Fruit fly (Drosophila melanogaster) whole organism, embryonic: ENCODE results near the gene CG31249.

Experiments used
- Adf1 ChIP-seq: fragments of 200-800 bp; sonication (Bioruptor generic); IDR thresholded peaks from 2 replicates; pipeline ENCODE4 v1.3.6; 2022; ENCODE audit warnings: missing biosample characterization, missing genetic modification characterization
- Atf-2 ChIP-seq: fragments of 200-800 bp; sonication (Bioruptor generic); optimal IDR thresholded peaks from 2 replicates; lab custom pipeline; 2016; ENCODE audit warnings: missing biosample characterization, missing genetic modification characterization
- CG10431 ChIP-seq: fragments of 200-800 bp; sonication (Bioruptor generic); optimal IDR thresholded peaks from 3 replicates; lab custom pipeline; 2018; ENCODE audit warnings: missing biosample characterization, mild to moderate bottlenecking, missing genetic modification characterization
- CG10565 ChIP-seq: fragments of 200-800 bp; sonication (Bioruptor generic); optimal IDR thresholded peaks from 3 replicates; lab custom pipeline; 2016; ENCODE audit warnings: missing biosample characterization, mild to moderate bottlenecking, missing genetic modification characterization
- CG12071 ChIP-seq: fragments of 200-800 bp; sonication (Bioruptor generic); optimal IDR thresholded peaks from 3 replicates; lab custom pipeline; 2018; ENCODE audit warnings: missing biosample characterization, mild to moderate bottlenecking, missing genetic modification characterization
- CG13287 ChIP-seq: fragments of 200-800 bp; sonication (Bioruptor generic); IDR thresholded peaks from 2 replicates; pipeline ENCODE4 v1.3.6; 2022; ENCODE audit warnings: missing biosample characterization, missing genetic modification characterization; ENCODE audit not compliant: partially characterized antibody
- CG1529 ChIP-seq: fragments of 200-800 bp; sonication (Bioruptor generic); optimal IDR thresholded peaks from 3 replicates; lab custom pipeline; 2018; ENCODE audit warnings: missing biosample characterization, missing genetic modification characterization
- CG1647 ChIP-seq: fragments of 200-800 bp; sonication (Bioruptor generic); optimal IDR thresholded peaks from 3 replicates; lab custom pipeline; 2016; ENCODE audit warnings: missing biosample characterization, missing genetic modification characterization
- CG16779 ChIP-seq: fragments of 200-800 bp; sonication (Bioruptor generic); IDR thresholded peaks from 2 replicates; pipeline ENCODE4 v1.3.6; 2022; ENCODE audit warnings: missing biosample characterization, missing genetic modification characterization
- CG17359 ChIP-seq: fragments of 200-800 bp; sonication (Bioruptor generic); optimal IDR thresholded peaks from 3 replicates; lab custom pipeline; 2018; ENCODE audit warnings: missing biosample characterization, mild to moderate bottlenecking, missing genetic modification characterization, moderate library complexity
- CG17802 ChIP-seq: fragments of 200-800 bp; sonication (Bioruptor generic); optimal IDR thresholded peaks from 2 replicates; lab custom pipeline; 2018; ENCODE audit warnings: missing biosample characterization, mild to moderate bottlenecking, missing genetic modification characterization, moderate library complexity
- CG3065 ChIP-seq: fragments of 200-800 bp; sonication (Bioruptor generic); optimal IDR thresholded peaks from 2 replicates; lab custom pipeline; 2016; ENCODE audit warnings: missing biosample characterization, missing genetic modification characterization
- CG3163 ChIP-seq: fragments of 200-800 bp; sonication (Bioruptor generic); optimal IDR thresholded peaks from 3 replicates; lab custom pipeline; 2016; ENCODE audit warnings: missing biosample characterization, missing genetic modification characterization
- CG32772 ChIP-seq: fragments of 200-800 bp; sonication (Bioruptor generic); IDR thresholded peaks from 2 replicates; pipeline ENCODE4 v1.3.6; 2022; ENCODE audit warnings: missing biosample characterization, missing genetic modification characterization
- CG4424 ChIP-seq: fragments of 200-800 bp; sonication (Bioruptor generic); optimal IDR thresholded peaks from 3 replicates; lab custom pipeline; 2016; ENCODE audit warnings: missing biosample characterization, missing genetic modification characterization
- CG5245 ChIP-seq: fragments of 200-800 bp; sonication (Bioruptor generic); optimal IDR thresholded peaks from 3 replicates; lab custom pipeline; 2016; ENCODE audit warnings: missing biosample characterization, missing genetic modification characterization
- CG8478 ChIP-seq: fragments of >200 bp; optimal IDR thresholded peaks from 2 replicates; lab custom pipeline; 2018
- CG9817 ChIP-seq: fragments of 200-800 bp; sonication (Bioruptor generic); optimal IDR thresholded peaks from 2 replicates; lab custom pipeline; 2018; ENCODE audit warnings: missing biosample characterization, mild to moderate bottlenecking, missing genetic modification characterization, moderate library complexity
- CG9876 ChIP-seq: fragments of 200-800 bp; sonication (Bioruptor generic); optimal IDR thresholded peaks from 2 replicates; lab custom pipeline; 2016; ENCODE audit warnings: missing biosample characterization, missing genetic modification characterization
- Chrac-16 ChIP-seq: fragments of 200-800 bp; sonication (Bioruptor generic); optimal IDR thresholded peaks from 3 replicates; lab custom pipeline; 2016; ENCODE audit warnings: missing biosample characterization, missing genetic modification characterization
- Gsc ChIP-seq: fragments of 200-800 bp; sonication (Bioruptor generic); IDR thresholded peaks from 2 replicates; pipeline ENCODE4 v1.3.6; 2022; ENCODE audit warnings: missing biosample characterization, missing genetic modification characterization
- Hr78 ChIP-seq, 2 experiments: fragments of 200-800 bp in 1 of 2; fragments of >200 bp in 1 of 2; sonication (Bioruptor generic) in 1 of 2; optimal IDR thresholded peaks; 2 replicates each; lab custom pipeline; 2017 to 2019; ENCODE audit warnings: missing biosample characterization in 2 of 2, missing genetic modification characterization in 2 of 2, mild to moderate bottlenecking in 1 of 2, moderate library complexity in 1 of 2
- Hsf ChIP-seq: fragments of 200-800 bp; sonication (Bioruptor generic); optimal IDR thresholded peaks from 3 replicates; lab custom pipeline; 2016; ENCODE audit warnings: missing biosample characterization, missing genetic modification characterization
- MTF-1 ChIP-seq: fragments of 200-800 bp; sonication (Bioruptor generic); optimal IDR thresholded peaks from 2 replicates; lab custom pipeline; 2018; ENCODE audit warnings: missing biosample characterization, mild to moderate bottlenecking, missing genetic modification characterization, borderline replicate concordance
- Myb ChIP-seq: fragments of 200-800 bp; sonication (Bioruptor generic); optimal IDR thresholded peaks from 2 replicates; lab custom pipeline; 2016; ENCODE audit warnings: missing biosample characterization, missing genetic modification characterization
- NC2β ChIP-seq: fragments of 200-800 bp; sonication (Bioruptor generic); optimal IDR thresholded peaks from 2 replicates; lab custom pipeline; 2016; ENCODE audit warnings: missing biosample characterization, missing genetic modification characterization
- PHDP ChIP-seq: fragments of 200-800 bp; sonication (Bioruptor generic); optimal IDR thresholded peaks from 3 replicates; lab custom pipeline; 2018; ENCODE audit warnings: missing biosample characterization, mild to moderate bottlenecking, missing genetic modification characterization, moderate library complexity
- Stat92E ChIP-seq, 3 experiments: fragments of >200 bp in 2 of 3; fragments of 200-800 bp in 1 of 3; sonication (Bioruptor generic) in 1 of 3; optimal IDR thresholded peaks; 2 replicates each; lab custom pipeline; 2017 to 2019; ENCODE audit warnings: missing biosample characterization in 3 of 3, missing genetic modification characterization in 3 of 3, mild to moderate bottlenecking in 1 of 3, moderate library complexity in 1 of 3
- Vsx1 ChIP-seq: fragments of 200-800 bp; sonication (Bioruptor generic); optimal IDR thresholded peaks from 2 replicates; lab custom pipeline; 2017; ENCODE audit warnings: missing biosample characterization, mild to moderate bottlenecking, missing genetic modification characterization, missing genetic modification reagents
- bcd ChIP-seq: fragments of 200-800 bp; sonication (Bioruptor generic); optimal IDR thresholded peaks from 2 replicates; lab custom pipeline; 2017; ENCODE audit warnings: missing biosample characterization, mild to moderate bottlenecking, missing genetic modification characterization
- chm ChIP-seq: fragments of 200-800 bp; sonication (Bioruptor generic); IDR thresholded peaks from 2 replicates; pipeline ENCODE4 v1.3.6; 2022; ENCODE audit warnings: missing biosample characterization, missing genetic modification characterization
- da ChIP-seq: fragments of 200-800 bp; sonication (Bioruptor generic); optimal IDR thresholded peaks from 2 replicates; lab custom pipeline; 2016; ENCODE audit warnings: missing biosample characterization, missing genetic modification characterization
- gem ChIP-seq: fragments of 200-800 bp; sonication (Bioruptor generic); optimal IDR thresholded peaks from 2 replicates; lab custom pipeline; 2019; ENCODE audit warnings: missing biosample characterization, mild to moderate bottlenecking, missing genetic modification characterization, moderate library complexity
- mld ChIP-seq: fragments of 200-800 bp; sonication (Bioruptor generic); IDR thresholded peaks from 3 replicates; pipeline ENCODE4 v1.3.6; 2022; ENCODE audit warnings: missing biosample characterization, missing genetic modification characterization; ENCODE audit not compliant: partially characterized antibody
- nerfin-1 ChIP-seq: fragments of 200-800 bp; sonication (Bioruptor generic); optimal IDR thresholded peaks from 3 replicates; lab custom pipeline; 2019; ENCODE audit warnings: missing biosample characterization, mild to moderate bottlenecking, missing genetic modification characterization, moderate library complexity
- onecut ChIP-seq: fragments of 200-800 bp; sonication (Bioruptor generic); IDR thresholded peaks from 2 replicates; pipeline ENCODE4 v1.3.6; 2022; ENCODE audit warnings: missing biosample characterization, missing genetic modification characterization
- p53 ChIP-seq: fragments of 200-800 bp; sonication (Bioruptor generic); optimal IDR thresholded peaks from 2 replicates; lab custom pipeline; 2016; ENCODE audit warnings: missing biosample characterization, missing genetic modification characterization
- pros ChIP-seq: fragments of 200-800 bp; sonication (Bioruptor generic); optimal IDR thresholded peaks from 3 replicates; lab custom pipeline; 2019; ENCODE audit warnings: missing biosample characterization, mild to moderate bottlenecking, missing genetic modification characterization, moderate library complexity
- rib ChIP-seq: fragments of 200-800 bp; sonication (Bioruptor generic); IDR thresholded peaks from 2 replicates; pipeline ENCODE4 v1.3.6; 2022; ENCODE audit warnings: missing biosample characterization, missing genetic modification characterization
- run ChIP-seq: fragments of 200-800 bp; sonication (Bioruptor generic); optimal IDR thresholded peaks from 3 replicates; lab custom pipeline; 2018; ENCODE audit warnings: missing biosample characterization, mild to moderate bottlenecking, missing genetic modification characterization
- sd ChIP-seq: fragments of 200-800 bp; sonication (Bioruptor generic); optimal IDR thresholded peaks from 3 replicates; lab custom pipeline; 2018; ENCODE audit warnings: missing biosample characterization, mild to moderate bottlenecking, missing genetic modification characterization, moderate library complexity
- sens-2 ChIP-seq: fragments of 200-800 bp; sonication (Bioruptor generic); IDR thresholded peaks from 2 replicates; pipeline ENCODE4 v1.3.6; 2022; ENCODE audit warnings: missing biosample characterization, missing genetic modification characterization
- sug ChIP-seq: fragments of 200-800 bp; optimal IDR thresholded peaks from 2 replicates; lab custom pipeline; 2019; ENCODE audit warnings: missing biosample characterization, mild to moderate bottlenecking, missing genetic modification characterization, moderate library complexity
- tll ChIP-seq, 2 experiments: fragments of 200-800 bp in 1 of 2; fragments of >200 bp in 1 of 2; sonication (Bioruptor generic) in 1 of 2; optimal IDR thresholded peaks; 2 replicates each; lab custom pipeline; 2017 to 2019; ENCODE audit warnings: missing biosample characterization in 2 of 2, missing genetic modification characterization in 2 of 2, mild to moderate bottlenecking in 1 of 2, moderate library complexity in 1 of 2
- twi ChIP-seq: fragments of 200-800 bp; optimal IDR thresholded peaks from 2 replicates; lab custom pipeline; 2019; ENCODE audit warnings: missing biosample characterization, mild to moderate bottlenecking, missing genetic modification characterization, moderate library complexity
- unpg ChIP-seq: fragments of 200-800 bp; sonication (Bioruptor generic); optimal IDR thresholded peaks from 3 replicates; lab custom pipeline; 2018; ENCODE audit warnings: missing biosample characterization, mild to moderate bottlenecking, missing genetic modification characterization, moderate library complexity
- zf30C ChIP-seq: fragments of 200-800 bp; sonication (Bioruptor generic); optimal IDR thresholded peaks from 3 replicates; lab custom pipeline; 2018; ENCODE audit warnings: missing biosample characterization, mild to moderate bottlenecking, missing genetic modification characterization

The CG31249 gene

dm6 chr3R:17701131-17701593 lies 14.3 kb upstream of the CG31249 start (continued):
- TF ChIP-seq da (GFP tag; lab: Kevin White, UChicago) (no peak), Myb (GFP tag; lab: Kevin White, UChicago) (peak; percentile 10), zf30C (GFP tag; lab: Kevin White, UChicago) (peak; percentile 51), onecut (no peak), chm (GFP tag; lab: Robert Waterston, UW) (0 out of 2 replicates have a peak, but pooled peaks have one; percentile 8)

dm6 chr3R:17700488-17701130 lies 13.7 kb upstream of the CG31249 start:
- TF ChIP-seq CG12071 (peak; percentile 90), CG4424 (peak; percentile 97), Adf1 (GFP tag; lab: Robert Waterston, UW) (peak; percentile 81), sd (tag; lab: Kevin White, UChicago) (peak; percentile 86), Stat92E (GFP tag; optimal IDR thresholded peaks at IDR 0.05; lab: Kevin White, UChicago) (peak in 1 of 3 experiments; percentile 88), Hr78 (GFP tag; optimal IDR thresholded peaks at IDR 0.05; lab: Kevin White, UChicago) (peak in 1 of 2 experiments; percentile 95), CG5245 (GFP tag; lab: Kevin White, UChicago) (peak; percentile 90), sug (tag; lab: Kevin White, UChicago) (peak; percentile 99), pros (peak; percentile 97), Chrac-16 (GFP tag; lab: Kevin White, UChicago) (peak; percentile 95), Atf-2 (peak; percentile 52), CG9876 (GFP tag; lab: Kevin White, UChicago) (peak; percentile 16), CG13287 (GFP tag; lab: Robert Waterston, UW) (no peak; the same call in 1 of the 2 replicates), rib (GFP tag; lab: Robert Waterston, UW) (peak; percentile 88), CG1529 (peak; percentile 97), NC2β (GFP tag; lab: Kevin White, UChicago) (peak; percentile 60), CG16779 (GFP tag; lab: Robert Waterston, UW) (peak; percentile 85), twi (peak; percentile 96), nerfin-1 (tag; lab: Kevin White, UChicago) (peak; percentile 97), onecut (peak; percentile 89), CG3065 (GFP tag; lab: Kevin White, UChicago) (peak; percentile 94), PHDP (peak; percentile 99), gem (peak; percentile 99), p53 (GFP tag; lab: Kevin White, UChicago) (peak; percentile 19), unpg (peak; percentile 99), Gsc (GFP tag; lab: Robert Waterston, UW) (peak; percentile 89), MTF-1 (GFP tag; lab: Kevin White, UChicago) (peak; percentile 91), CG8478 (lab: Kevin White, UChicago) (no peak), CG3163 (GFP tag; lab: Kevin White, UChicago) (peak; percentile 16), CG9817 (tag; lab: Kevin White, UChicago) (peak; percentile 99), tll (GFP tag; optimal IDR thresholded peaks at IDR 0.05; lab: Kevin White, UChicago) (peak in 1 of 2 experiments; percentile 52), Vsx1 (GFP tag; lab: Kevin White, UChicago) (peak; percentile 98), CG10565 (GFP tag; lab: Kevin White, UChicago) (peak; percentile 43), CG17359 (tag; lab: Kevin White, UChicago) (peak; percentile 99), CG1647 (GFP tag; lab: Kevin White, UChicago) (peak; percentile 62), CG32772 (GFP tag; lab: Robert Waterston, UW) (peak; percentile 98), run (tag; lab: Kevin White, UChicago) (peak; percentile 97), mld (GFP tag; lab: Robert Waterston, UW) (no peak), CG10431 (GFP tag; lab: Kevin White, UChicago) (peak; percentile 97), bcd (GFP tag; lab: Kevin White, UChicago) (peak; percentile 98), Hsf (GFP tag; lab: Kevin White, UChicago) (peak; percentile 85), CG17802 (tag; lab: Kevin White, UChicago) (peak; percentile 81), sens-2 (GFP tag; lab: Robert Waterston, UW) (peak; percentile 91)
